Fruit fly (Drosophila melanogaster): ENCODE results near the gene capt.

Gene capt

dm6 chr2L:1128932-1129887 lies 28.9 kb downstream of the capt start, which contains the start of the genes Pino and TBC1D23 (continued):
- TF ChIP-seq tll (GFP tag; optimal IDR thresholded peaks at IDR 0.05) (no peak), Med (GFP tag) (peak; percentile 88), zfh1 (GFP tag; IDR thresholded peaks at IDR 0.05) (peak; percentile 65; the same call in 2 of the 3 replicates), sr (GFP tag; IDR thresholded peaks at IDR 0.05) (no peak), tup (GFP tag; optimal IDR thresholded peaks at IDR 0.05) (no peak), Trl (optimal IDR thresholded peaks at IDR 0.05) (no peak), Trl (GFP tag; optimal IDR thresholded peaks at IDR 0.05) (peak; percentile 2), NFAT (GFP tag; IDR thresholded peaks at IDR 0.05) (peak; percentile 70), psq (GFP tag; optimal IDR thresholded peaks at IDR 0.05) (peak; percentile 45), gro (GFP tag; optimal IDR thresholded peaks at IDR 0.05) (no peak), CG14965 (GFP tag; optimal IDR thresholded peaks at IDR 0.05; ENCODE audit: borderline replicate concordance) (no peak), CG6683 (GFP tag; optimal IDR thresholded peaks at IDR 0.05) (no peak), vnd (GFP tag; IDR thresholded peaks at IDR 0.05; ENCODE audit: partially characterized antibody) (peak; percentile 64), Hsf (GFP tag; optimal IDR thresholded peaks at IDR 0.05) (peak; percentile 36), CG10431 (GFP tag; optimal IDR thresholded peaks at IDR 0.05) (no peak), CG11560 (tag; IDR thresholded peaks at IDR 0.05) (peak; percentile 91), CG12219 (GFP tag; optimal IDR thresholded peaks at IDR 0.05) (no peak), sna (GFP tag; IDR thresholded peaks at IDR 0.05; ENCODE audit: partially characterized antibody) (peak; percentile 34; the same call in 1 of the 2 replicates), Ravus (GFP tag; IDR thresholded peaks at IDR 0.05) (no peak; the same call in 1 of the 2 replicates), Max (GFP tag; optimal IDR thresholded peaks at IDR 0.05) (peak; percentile 29), Fer3 (tag; optimal IDR thresholded peaks at IDR 0.05) (peak; percentile 59), CG1529 (GFP tag; optimal IDR thresholded peaks at IDR 0.05) (peak; percentile 30), Aef1 (GFP tag; IDR thresholded peaks at IDR 0.05) (peak; percentile 71), ranshi (GFP tag; IDR thresholded peaks at IDR 0.05) (peak; percentile 71; the same call in 1 of the 2 replicates), Nf-YA (GFP tag; IDR thresholded peaks at IDR 0.05) (no peak), yki (optimal IDR thresholded peaks at IDR 0.05) (no peak), HmgD (GFP tag; optimal IDR thresholded peaks at IDR 0.05) (no peak), Doc2 (GFP tag; IDR thresholded peaks at IDR 0.05) (no peak), CG10267 (tag; optimal IDR thresholded peaks at IDR 0.05) (peak; percentile 67), CG11093 (GFP tag; IDR thresholded peaks at IDR 0.05) (no peak), CG9609 (GFP tag; optimal IDR thresholded peaks at IDR 0.05) (peak; percentile 16), CTCF (GFP tag; optimal IDR thresholded peaks at IDR 0.05) (no peak), mam (GFP tag; optimal IDR thresholded peaks at IDR 0.05) (peak; percentile 68), insv (GFP tag; optimal IDR thresholded peaks at IDR 0.05) (peak in 1 of 2 experiments; percentile 8), Pdp1 (GFP tag; optimal IDR thresholded peaks at IDR 0.05) (peak; percentile 26 to 41), CG9817 (tag; optimal IDR thresholded peaks at IDR 0.05) (peak; percentile 77), br (optimal IDR thresholded peaks at IDR 0.05) (no peak), bbx (GFP tag; IDR thresholded peaks at IDR 0.05; ENCODE audit: partially characterized antibody) (peak; percentile 31; the same call in 1 of the 2 replicates), E2f2 (GFP tag; IDR thresholded peaks at IDR 0.05) (peak; percentile 34; the same call in 1 of the 2 replicates), ttk (GFP tag; IDR thresholded peaks at IDR 0.05) (peak; percentile 59; the same call in 1 of the 2 replicates), ems (GFP tag; optimal IDR thresholded peaks at IDR 0.05) (peak; percentile 21), mld (GFP tag; IDR thresholded peaks at IDR 0.05; ENCODE audit: partially characterized antibody) (no peak), Tbp (GFP tag; optimal IDR thresholded peaks at IDR 0.05) (no peak), CG7357 (GFP tag; IDR thresholded peaks at IDR 0.05) (0 out of 3 replicates have a peak, but pooled peaks have one; percentile 15), Dfd (GFP tag; optimal IDR thresholded peaks at IDR 0.05) (no peak), ap (GFP tag; IDR thresholded peaks at IDR 0.05) (no peak), CG10543 (GFP tag; optimal IDR thresholded peaks at IDR 0.05) (peak; percentile 75), CG17328 (GFP tag; IDR thresholded peaks at IDR 0.05) (peak; percentile 70), exex (tag; optimal IDR thresholded peaks at IDR 0.05) (no peak), crc (GFP tag; optimal IDR thresholded peaks at IDR 0.05) (no peak)
